Fruit fly (Drosophila melanogaster) whole organism: ENCODE data around the gene Rint1.

ENCODE experiments used
- CG8478 ChIP-seq: fragments of >200 bp; optimal IDR thresholded peaks from 2 replicates; lab custom pipeline; 2018; ENCODE audit warnings: inconsistent platforms
- Dll ChIP-seq: fragments of >200 bp; optimal IDR thresholded peaks from 2 replicates; lab custom pipeline; 2017
- EcR ChIP-seq, 2 experiments: fragments of >200 bp; optimal IDR thresholded peaks; 2 replicates each; lab custom pipeline; 2017; ENCODE audit warnings: missing biosample characterization in 2 of 2, missing genetic modification characterization in 2 of 2, missing genetic modification reagents in 2 of 2
- pan ChIP-seq: fragments of >200 bp; optimal IDR thresholded peaks from 2 replicates; lab custom pipeline; 2017
- psq ChIP-seq: fragments of >200 bp; optimal IDR thresholded peaks from 2 replicates; lab custom pipeline; 2017
- usp ChIP-seq: fragments of >200 bp; optimal IDR thresholded peaks from 2 replicates; lab custom pipeline; 2017; ENCODE audit warnings: missing biosample characterization, missing genetic modification characterization, mixed read lengths

Rint1 gene

DNA sequence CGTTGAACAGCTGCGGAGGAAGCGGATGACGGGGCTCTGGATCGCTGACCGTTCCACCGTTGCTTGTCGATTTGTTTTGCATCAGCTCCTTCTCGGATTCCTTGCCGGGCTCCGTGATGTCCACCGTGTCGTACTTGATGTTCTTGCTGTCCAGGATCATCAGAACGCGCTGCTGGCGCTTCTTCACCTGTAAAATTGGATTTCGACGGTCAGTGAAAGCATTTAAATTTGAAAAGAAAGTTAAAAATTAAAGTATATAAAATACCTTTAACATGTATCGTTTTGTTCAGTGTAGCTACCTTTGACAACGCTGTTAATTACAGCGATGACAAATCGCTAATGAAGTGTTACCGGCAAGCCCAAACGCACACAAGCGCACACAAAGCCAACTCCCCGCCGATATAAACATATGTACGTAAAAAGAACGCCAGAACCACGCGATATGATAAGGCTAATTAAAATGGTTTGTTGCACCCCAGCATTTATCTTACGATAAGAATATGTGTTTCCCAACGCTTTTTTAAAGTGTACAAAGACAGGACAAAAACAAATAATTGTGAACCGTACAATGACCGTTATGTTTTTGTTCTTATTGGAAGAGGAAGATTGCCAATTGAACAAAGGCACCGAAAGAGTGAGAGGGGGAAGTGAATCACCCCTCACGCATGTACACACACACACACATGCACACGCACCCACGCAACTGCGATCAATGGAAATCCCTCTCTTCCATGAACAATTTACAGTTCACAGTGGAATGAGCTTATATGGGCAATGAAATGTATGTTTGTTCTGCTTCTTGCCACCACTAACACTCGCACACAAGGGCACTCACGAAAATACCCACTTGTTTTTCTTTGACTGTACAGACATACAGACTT is 44.6 kb downstream of the Rint1 start:
- TF ChIP-seq pan (no peak), CG8478 (lab: Kevin White, UChicago) (no peak), psq (no peak), EcR (GFP tag; optimal IDR thresholded peaks at IDR 0.05; lab: Kevin White, UChicago) (no peak), usp (no peak), Dll (lab: Kevin White, UChicago) (no peak)

DNA sequence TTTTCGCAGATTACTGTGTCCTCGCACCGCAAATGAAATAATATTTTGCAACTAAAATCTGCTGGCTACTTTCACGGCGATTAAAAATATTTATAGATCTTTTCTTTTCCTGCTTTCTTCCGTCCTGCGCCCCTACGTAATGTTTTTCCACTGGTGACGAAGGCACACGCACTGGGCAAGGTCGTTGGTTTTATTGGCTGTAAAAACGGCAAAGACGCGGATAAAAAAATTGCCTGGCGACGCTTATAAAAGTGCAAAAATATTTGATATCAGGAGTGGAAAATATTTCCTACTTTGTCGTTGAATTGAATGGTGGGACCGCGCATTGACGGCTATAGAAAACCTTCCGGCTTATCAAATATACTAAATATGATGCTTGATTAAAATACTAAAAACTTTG is 45.5 kb downstream of the Rint1 start, which contains the start of gene Sh3beta:
Gene Sh3beta (minus strand): TSS at position 327 of the 400 bp plus-strand sequence.
- no peak for TF ChIP-seq pan
- TF ChIP-seq CG8478 (lab: Kevin White, UChicago): no peak
- no peak for TF ChIP-seq usp
- no peak for TF ChIP-seq EcR (GFP tag; optimal IDR thresholded peaks at IDR 0.05; lab: Kevin White, UChicago)
- no peak for TF ChIP-seq psq
- no peak for TF ChIP-seq Dll (lab: Kevin White, UChicago)

DNA sequence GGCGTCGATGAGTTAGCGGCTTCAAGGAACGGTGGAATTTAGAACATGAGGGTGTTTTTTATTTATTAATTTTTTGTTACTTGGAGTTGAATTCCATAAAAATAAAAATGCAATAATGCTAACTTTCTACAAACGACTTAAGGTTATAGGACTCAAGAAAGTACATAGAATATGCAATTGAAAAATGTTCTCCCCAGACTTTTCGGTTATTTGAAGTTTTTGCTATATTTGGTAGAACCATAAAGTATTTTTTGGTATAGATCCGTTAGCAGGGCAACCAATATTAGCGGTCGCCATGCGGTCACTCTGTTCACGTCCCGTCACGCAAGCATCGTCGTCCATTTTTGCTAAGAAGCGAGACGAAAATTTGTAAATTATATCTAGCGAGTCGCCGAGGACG is 46.1 kb downstream of the Rint1 start, which contains the start of gene akirin:
Gene akirin (plus strand): TSS at position 301 of the 400 bp plus-strand sequence.
- TF ChIP-seq psq (no peak), Dll (lab: Kevin White, UChicago) (no peak), usp (no peak), CG8478 (lab: Kevin White, UChicago) (no peak), pan (no peak), EcR (GFP tag; optimal IDR thresholded peaks at IDR 0.05; lab: Kevin White, UChicago) (no peak)

DNA sequence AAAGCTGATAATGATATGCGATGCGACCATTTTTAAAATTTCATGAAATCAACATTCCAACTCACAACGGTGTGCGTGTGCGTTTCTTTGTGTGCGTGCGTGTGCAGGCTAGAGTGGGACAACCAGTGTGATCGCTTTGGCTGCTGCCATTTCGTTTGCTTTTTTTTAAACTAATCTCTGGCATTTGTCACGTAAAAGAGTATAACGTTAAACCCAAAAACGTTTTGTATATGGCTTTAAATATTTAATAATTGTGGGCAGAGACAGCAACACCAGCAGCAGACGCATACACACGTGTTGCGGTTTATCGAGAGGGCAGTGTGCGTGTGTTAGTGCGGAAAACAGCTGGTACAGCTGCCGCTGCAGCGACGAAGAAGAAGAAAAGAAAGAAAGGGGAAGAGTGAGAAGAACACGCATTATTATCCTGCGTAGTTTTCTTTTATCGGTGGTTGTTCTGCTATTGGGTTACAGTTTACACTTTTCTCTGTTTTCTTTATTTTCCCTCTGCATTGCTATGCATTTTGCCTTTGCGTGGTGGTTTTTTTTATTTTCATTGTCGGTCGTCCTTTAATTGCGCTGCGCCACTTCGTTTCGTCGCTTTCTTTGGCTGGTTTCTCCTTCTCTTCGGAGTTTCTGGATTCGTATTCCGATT is 46.9 kb downstream of the Rint1 start:
- TF ChIP-seq pan (no peak), CG8478 (lab: Kevin White, UChicago) (peak; percentile 79)

DNA sequence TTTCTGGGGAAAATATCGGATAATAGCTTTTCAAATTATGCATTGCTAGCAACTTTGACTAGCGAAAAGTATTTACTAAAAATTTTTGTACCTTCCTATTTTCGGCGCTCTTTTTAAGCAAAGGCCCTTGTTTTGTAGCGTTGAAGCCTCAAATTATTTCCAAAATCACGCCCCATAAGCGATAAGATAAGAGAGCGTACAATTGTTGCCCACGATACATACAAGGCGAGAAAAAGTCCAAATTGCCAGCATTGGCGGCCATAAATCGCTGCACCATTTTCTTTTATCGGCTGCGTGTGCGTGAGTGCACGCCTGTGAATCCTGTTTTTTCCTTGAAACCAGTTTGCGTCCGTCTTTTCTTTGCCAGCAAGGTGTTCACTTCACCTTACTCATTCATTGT is 47.9 kb downstream of the Rint1 start:
- TF ChIP-seq Dll (lab: Kevin White, UChicago) (no peak), psq (no peak), usp (no peak), EcR (GFP tag; optimal IDR thresholded peaks at IDR 0.05; lab: Kevin White, UChicago) (no peak), pan (no peak), CG8478 (lab: Kevin White, UChicago) (no peak)
